Fruit fly (Drosophila melanogaster) whole organism: ENCODE data around the gene CG31371.

Experiments used
- CG8478 ChIP-seq: fragments of >200 bp; optimal IDR thresholded peaks from 2 replicates; lab custom pipeline; 2018; ENCODE audit warnings: inconsistent platforms
- Dll ChIP-seq: fragments of >200 bp; optimal IDR thresholded peaks from 2 replicates; lab custom pipeline; 2017
- EcR ChIP-seq, 2 experiments: fragments of >200 bp; optimal IDR thresholded peaks; 2 replicates each; lab custom pipeline; 2017; ENCODE audit warnings: missing biosample characterization in 2 of 2, missing genetic modification characterization in 2 of 2, missing genetic modification reagents in 2 of 2
- pan ChIP-seq: fragments of >200 bp; optimal IDR thresholded peaks from 2 replicates; lab custom pipeline; 2017
- psq ChIP-seq: fragments of >200 bp; optimal IDR thresholded peaks from 2 replicates; lab custom pipeline; 2017
- usp ChIP-seq: fragments of >200 bp; optimal IDR thresholded peaks from 2 replicates; lab custom pipeline; 2017; ENCODE audit warnings: missing biosample characterization, missing genetic modification characterization, mixed read lengths

CG31371 gene

dm6 chr3R:30503406-30503805 lies at the start of gene CG31371:
CG31371 (minus strand) TSS chr3R:30503506.
- no peak for TF ChIP-seq psq (lab: Kevin White, UChicago)
- no peak for TF ChIP-seq pan (lab: Kevin White, UChicago)
- TF ChIP-seq EcR (GFP tag; optimal IDR thresholded peaks at IDR 0.05; lab: Kevin White, UChicago) = no peak
- TF ChIP-seq Dll (lab: Kevin White, UChicago) = no peak
- no peak for TF ChIP-seq CG8478 (lab: Kevin White, UChicago)
- TF ChIP-seq usp = no peak

- no peak for TF ChIP-seq EcR (GFP tag; optimal IDR thresholded peaks at IDR 0.05; lab: Kevin White, UChicago)
- TF ChIP-seq pan (lab: Kevin White, UChicago) = no peak
- no peak for TF ChIP-seq CG8478 (lab: Kevin White, UChicago)
- no peak for TF ChIP-seq Dll (lab: Kevin White, UChicago)
- no peak for TF ChIP-seq usp
- TF ChIP-seq psq (lab: Kevin White, UChicago) = no peak
Observed at dm6 chr3R:30552548-30552947, 49.2 kb upstream of the CG31371 start.

- no peak for TF ChIP-seq Dll (lab: Kevin White, UChicago)
- no peak for TF ChIP-seq CG8478 (lab: Kevin White, UChicago)
- no peak for TF ChIP-seq psq (lab: Kevin White, UChicago)
- TF ChIP-seq usp = no peak
- no peak for TF ChIP-seq EcR (GFP tag; optimal IDR thresholded peaks at IDR 0.05; lab: Kevin White, UChicago)
- no peak for TF ChIP-seq pan (lab: Kevin White, UChicago)
Observed at dm6 chr3R:30550044-30550443, 46.7 kb upstream of the CG31371 start.

dm6 chr3R:30544974-30545373 lies 41.7 kb upstream of the CG31371 start:
- TF ChIP-seq EcR (GFP tag; optimal IDR thresholded peaks at IDR 0.05; lab: Kevin White, UChicago) = no peak
- no peak for TF ChIP-seq usp
- no peak for TF ChIP-seq psq (lab: Kevin White, UChicago)
- no peak for TF ChIP-seq Dll (lab: Kevin White, UChicago)
- no peak for TF ChIP-seq pan (lab: Kevin White, UChicago)
- no peak for TF ChIP-seq CG8478 (lab: Kevin White, UChicago)

DNA sequence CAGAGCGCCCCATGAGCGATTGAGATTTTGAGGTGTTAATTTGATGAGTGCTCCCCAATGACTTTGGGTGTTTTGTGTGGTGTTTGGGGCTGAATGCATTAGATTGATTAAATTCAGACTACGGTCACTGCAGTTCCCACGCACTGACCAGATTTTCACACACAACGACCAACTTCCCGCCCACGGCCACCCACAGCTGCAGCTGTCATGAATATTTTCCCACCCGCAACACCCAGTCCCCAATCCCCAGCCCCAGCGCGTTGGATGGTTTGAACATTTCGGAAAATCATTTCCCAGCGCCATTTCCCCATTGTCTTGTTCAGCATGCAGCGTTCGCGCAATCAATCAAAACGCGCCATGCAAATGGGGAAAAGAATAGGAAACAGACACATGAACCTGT lies 38.2 kb upstream of the CG31371 start:
- TF ChIP-seq usp (no peak), CG8478 (lab: Kevin White, UChicago) (no peak), pan (lab: Kevin White, UChicago) (no peak), Dll (lab: Kevin White, UChicago) (no peak), psq (lab: Kevin White, UChicago) (no peak), EcR (GFP tag; optimal IDR thresholded peaks at IDR 0.05; lab: Kevin White, UChicago) (no peak)

DNA sequence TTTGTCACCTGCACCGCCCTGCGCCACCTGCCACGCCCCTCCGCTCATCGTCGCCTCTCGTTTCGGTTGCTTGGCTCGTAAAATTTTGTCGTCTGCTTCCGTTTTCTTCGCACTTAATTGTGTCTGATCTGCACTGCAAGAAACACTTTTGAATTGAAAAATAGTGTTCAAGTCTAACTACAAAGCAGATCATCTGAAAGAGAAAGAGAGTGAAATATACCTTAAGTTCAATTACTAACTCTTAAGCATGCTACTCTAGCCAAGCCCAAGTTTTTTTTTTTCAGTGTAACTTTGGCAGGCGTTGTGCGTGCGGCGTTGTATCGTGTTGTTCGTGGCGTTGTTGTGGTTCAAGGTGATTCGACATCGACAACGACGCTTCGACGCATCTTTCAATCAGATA lies 36.9 kb upstream of the CG31371 start:
- TF ChIP-seq usp = no peak
- no peak for TF ChIP-seq psq (lab: Kevin White, UChicago)
- TF ChIP-seq EcR (GFP tag; optimal IDR thresholded peaks at IDR 0.05; lab: Kevin White, UChicago) = no peak
- TF ChIP-seq pan (lab: Kevin White, UChicago) = no peak
- TF ChIP-seq CG8478 (lab: Kevin White, UChicago) = no peak
- no peak for TF ChIP-seq Dll (lab: Kevin White, UChicago)

- TF ChIP-seq Dll (lab: Kevin White, UChicago) = no peak
- no peak for TF ChIP-seq CG8478 (lab: Kevin White, UChicago)
- no peak for TF ChIP-seq EcR (GFP tag; optimal IDR thresholded peaks at IDR 0.05; lab: Kevin White, UChicago)
- no peak for TF ChIP-seq psq (lab: Kevin White, UChicago)
Observed at dm6 chr3R:30536919-30537318, 33.6 kb upstream of the CG31371 start.

DNA sequence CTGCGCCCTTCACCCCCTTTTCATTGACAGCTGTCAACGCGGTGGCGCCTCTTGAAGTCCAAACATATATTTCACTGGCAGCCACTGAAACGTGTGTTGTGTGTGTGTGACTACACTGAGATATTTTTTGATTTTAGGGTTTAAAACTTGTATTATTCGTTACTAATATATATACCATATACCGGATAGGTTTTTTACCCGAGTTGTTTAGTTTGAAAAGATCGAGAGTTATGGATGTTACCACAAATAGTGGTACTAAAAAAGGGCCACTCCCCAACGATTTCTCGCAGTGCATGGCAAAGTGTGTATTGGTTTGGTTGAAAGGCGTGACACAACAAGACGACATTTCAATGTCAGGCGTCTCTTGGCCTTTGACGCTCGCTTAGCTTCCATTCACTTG lies 33.1 kb upstream of the CG31371 start:
- TF ChIP-seq psq (lab: Kevin White, UChicago) = no peak
- TF ChIP-seq usp = no peak
- TF ChIP-seq CG8478 (lab: Kevin White, UChicago) = no peak
- no peak for TF ChIP-seq EcR (GFP tag; optimal IDR thresholded peaks at IDR 0.05; lab: Kevin White, UChicago)
- no peak for TF ChIP-seq pan (lab: Kevin White, UChicago)

DNA sequence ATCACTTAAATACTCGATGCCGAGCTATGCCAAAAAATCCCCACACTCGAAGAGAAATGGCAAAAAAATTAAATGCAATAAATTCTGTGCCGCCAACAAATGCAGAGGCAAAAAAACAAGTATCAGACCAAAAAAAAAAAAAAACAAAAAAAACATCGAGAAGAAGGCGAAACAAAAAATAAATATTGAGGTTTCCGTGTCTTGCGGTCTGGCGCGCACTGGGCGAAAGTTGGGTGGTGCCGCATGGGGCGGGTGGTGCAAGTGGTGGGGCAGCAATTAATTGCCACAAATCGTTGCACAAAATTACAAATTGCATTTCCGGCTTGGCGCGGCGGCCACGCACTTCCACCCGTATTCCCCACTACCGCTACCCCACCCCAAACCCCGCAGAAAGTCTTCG lies 31.1 kb upstream of the CG31371 start:
- TF ChIP-seq EcR (GFP tag; optimal IDR thresholded peaks at IDR 0.05; lab: Kevin White, UChicago) = no peak
- TF ChIP-seq psq (lab: Kevin White, UChicago) = no peak
- TF ChIP-seq CG8478 (lab: Kevin White, UChicago) = no peak
- no peak for TF ChIP-seq pan (lab: Kevin White, UChicago)

DNA sequence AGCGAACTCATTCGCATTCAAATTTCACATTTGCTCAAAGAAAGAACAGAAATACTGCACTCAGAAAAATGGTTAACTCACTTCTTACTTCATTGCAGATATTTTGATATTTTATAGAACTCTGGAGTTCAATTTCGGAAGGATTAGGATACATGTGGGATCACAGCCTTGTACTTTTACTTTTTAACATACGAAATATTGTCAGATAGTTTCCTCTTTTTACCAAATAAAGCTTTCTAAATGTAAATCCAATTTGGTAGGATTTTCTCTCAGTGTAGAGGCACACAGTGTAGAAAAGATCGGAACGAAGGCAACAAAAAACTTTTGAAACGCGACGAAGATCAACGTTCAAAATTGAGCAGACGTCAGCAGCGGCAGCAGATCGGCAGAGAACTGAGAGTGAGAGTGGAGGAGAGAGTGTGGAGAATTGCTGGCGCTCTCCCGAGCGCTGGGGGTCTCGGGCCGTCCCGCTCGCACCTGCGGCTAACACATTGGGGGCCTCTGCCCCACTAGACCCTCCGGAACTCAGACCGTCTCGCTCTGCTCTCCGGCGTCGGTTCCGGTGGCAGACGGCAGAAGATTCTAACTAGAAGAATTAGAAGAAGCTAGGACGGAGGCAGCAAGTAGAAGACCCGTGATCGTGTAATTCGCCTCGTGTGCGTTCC lies 28.8 kb upstream of the CG31371 start, which contains the start of gene tmod:
TSS of gene tmod (plus strand) at position 619 of the 665 bp plus-strand sequence.
- TF ChIP-seq Dll (lab: Kevin White, UChicago) (peak; percentile 82), EcR (GFP tag; optimal IDR thresholded peaks at IDR 0.05; lab: Kevin White, UChicago) (no peak)

- TF ChIP-seq psq (lab: Kevin White, UChicago) = no peak
- TF ChIP-seq pan (lab: Kevin White, UChicago) = no peak
- no peak for TF ChIP-seq EcR (GFP tag; optimal IDR thresholded peaks at IDR 0.05; lab: Kevin White, UChicago)
- no peak for TF ChIP-seq CG8478 (lab: Kevin White, UChicago)
- no peak for TF ChIP-seq Dll (lab: Kevin White, UChicago)
- no peak for TF ChIP-seq usp
Observed at dm6 chr3R:30531129-30531708, 27.9 kb upstream of the CG31371 start.

- TF ChIP-seq EcR (GFP tag; optimal IDR thresholded peaks at IDR 0.05; lab: Kevin White, UChicago) (no peak), CG8478 (lab: Kevin White, UChicago) (no peak), psq (lab: Kevin White, UChicago) (no peak), usp (no peak), pan (lab: Kevin White, UChicago) (no peak), Dll (lab: Kevin White, UChicago) (no peak)
Observed at dm6 chr3R:30529570-30529969, 26.3 kb upstream of the CG31371 start.
